Worm (Caenorhabditis elegans): ENCODE data around the gene H40L08.1.

ce11 chrX:15040552-15041080, 43.3 kb downstream of the H40L08.1 start, which contains the start of gene C18B12.4:
- TF ChIP-seq lin-13 (GFP tag; optimal IDR thresholded peaks at IDR 0.05) (peak; percentile 93), ztf-11 (tag; optimal IDR thresholded peaks at IDR 0.05) (no peak), nhr-41 (GFP tag; IDR thresholded peaks at IDR 0.05) (0 out of 2 replicates have a peak, but pooled peaks have one; percentile 67), T20F7.1 (GFP tag; optimal IDR thresholded peaks at IDR 0.05) (peak; percentile 75), ztf-7 (tag; optimal IDR thresholded peaks at IDR 0.05) (no peak)

Measured in whole organism, L4 larva.